Worm (Caenorhabditis elegans) whole organism, dauer: Measurements from ENCODE around the gene rig-3.

Experiments
- unc-62 ChIP-seq: sonication (generic microtip); optimal IDR thresholded peaks from 2 replicates; lab custom pipeline; 2017; ENCODE audit warnings: missing biosample characterization, missing genetic modification reagents, missing genetic modification characterization

The rig-3 gene

ce11 chrX:6853318-6853717 lies at the start of gene rig-3:
rig-3 (plus strand) TSS chrX:6853618.
- no peak for TF ChIP-seq unc-62 (GFP tag; lab: Kevin White, UChicago)

ce11 chrX:6804405-6804804 lies 49.0 kb upstream of the rig-3 start:
- TF ChIP-seq unc-62 (GFP tag; lab: Kevin White, UChicago) = no peak

- TF ChIP-seq unc-62 (GFP tag; lab: Kevin White, UChicago) = no peak
Observed at ce11 chrX:6804857-6805256, 48.6 kb upstream of the rig-3 start.

- no peak for TF ChIP-seq unc-62 (GFP tag; lab: Kevin White, UChicago)
Observed at ce11 chrX:6805427-6805826, 48.0 kb upstream of the rig-3 start.

- TF ChIP-seq unc-62 (GFP tag; lab: Kevin White, UChicago) = no peak
Observed at ce11 chrX:6806463-6806862, 47.0 kb upstream of the rig-3 start, which contains the start of gene atg-2. atg-2 (plus strand) TSS chrX:6806763.

ce11 chrX:6807137-6807861 lies 46.1 kb upstream of the rig-3 start:
- no peak for TF ChIP-seq unc-62 (GFP tag; lab: Kevin White, UChicago)

- no peak for TF ChIP-seq unc-62 (GFP tag; lab: Kevin White, UChicago)
Observed at ce11 chrX:6808239-6808638, 45.2 kb upstream of the rig-3 start.

ce11 chrX:6808640-6809039 lies 44.8 kb upstream of the rig-3 start:
- TF ChIP-seq unc-62 (GFP tag; lab: Kevin White, UChicago) = no peak

- no peak for TF ChIP-seq unc-62 (GFP tag; lab: Kevin White, UChicago)
Observed at ce11 chrX:6813025-6813424, 40.4 kb upstream of the rig-3 start.

ce11 chrX:6818036-6818488 lies 35.4 kb upstream of the rig-3 start, which contains the start of gene dhs-28:
dhs-28 (plus strand) TSS chrX:6818438.
- TF ChIP-seq unc-62 (GFP tag; lab: Kevin White, UChicago) = no peak

- TF ChIP-seq unc-62 (GFP tag; lab: Kevin White, UChicago) = no peak
Observed at ce11 chrX:6819135-6819534, 34.3 kb upstream of the rig-3 start.

- no peak for TF ChIP-seq unc-62 (GFP tag; lab: Kevin White, UChicago)
Observed at ce11 chrX:6819633-6820032, 33.8 kb upstream of the rig-3 start.

- TF ChIP-seq unc-62 (GFP tag; lab: Kevin White, UChicago) = no peak
Observed at ce11 chrX:6822552-6822951, 30.9 kb upstream of the rig-3 start.

- TF ChIP-seq unc-62 (GFP tag; lab: Kevin White, UChicago) = no peak
Observed at ce11 chrX:6823218-6823979, 30.0 kb upstream of the rig-3 start, which contains the start of gene gei-15. gei-15 (minus strand) TSS chrX:6823268.

- no peak for TF ChIP-seq unc-62 (GFP tag; lab: Kevin White, UChicago)
Observed at ce11 chrX:6825840-6826239, 27.6 kb upstream of the rig-3 start, which contains the start of gene F41B4.1. F41B4.1 (minus strand) TSS chrX:6825862.

ce11 chrX:6835166-6835565 lies 18.3 kb upstream of the rig-3 start, which contains the start of gene F41B4.2:
F41B4.2 (minus strand) TSS chrX:6835266.
- TF ChIP-seq unc-62 (GFP tag; lab: Kevin White, UChicago) = no peak
